Worm (Caenorhabditis elegans): ENCODE results near the gene daf-4.

- TF ChIP-seq madf-6 (GFP tag; IDR thresholded peaks at IDR 0.05) (peak; percentile 52), unc-62 (GFP tag; optimal IDR thresholded peaks at IDR 0.05) (no peak), mel-28 (tag; optimal IDR thresholded peaks at IDR 0.05; ENCODE audit: borderline replicate concordance) (no peak), ztf-3 (GFP tag; optimal IDR thresholded peaks at IDR 0.05) (no peak), lir-1 (GFP tag; conservative IDR thresholded peaks at IDR 0.05) (no peak), rpc-1 (optimal IDR thresholded peaks at IDR 0.05) (no peak), rpc-1 (tag; optimal IDR thresholded peaks at IDR 0.05) (no peak), bed-2 (GFP tag; IDR thresholded peaks at IDR 0.05) (no peak), ztf-28 (GFP tag; IDR thresholded peaks at IDR 0.05) (no peak), ama-1 (optimal IDR thresholded peaks at IDR 0.05) (no peak), ama-1 (GFP tag; optimal IDR thresholded peaks at IDR 0.05) (no peak)
Measured at ce11 chrIII:5588746-5589145, 36.2 kb upstream of the daf-4 start.

Data from whole organism, young adult.